Fruit fly (Drosophila melanogaster): ENCODE results near the gene CG17127.

- TF ChIP-seq CTCF (optimal IDR thresholded peaks at IDR 0.05) (no peak), CG8478 (optimal IDR thresholded peaks at IDR 0.05) (no peak)
These were observed 19.6 kb upstream of the CG17127 start for dm6 chr2L:10750915-10751612.
